Fruit fly (Drosophila melanogaster) whole organism, pupa: ENCODE results near the gene atms.

ENCODE experiments used
- CG10348 ChIP-seq: fragments of 200-800 bp; sonication (Bioruptor generic); IDR thresholded peaks from 2 replicates; pipeline ENCODE4 v1.3.6; 2022; ENCODE audit warnings: missing biosample characterization, missing genetic modification characterization
- CG14655 ChIP-seq: fragments of 200-800 bp; sonication (Bioruptor generic); optimal IDR thresholded peaks from 3 replicates; lab custom pipeline; 2017; ENCODE audit warnings: mild to moderate bottlenecking, missing biosample characterization, missing genetic modification reagents, missing genetic modification characterization
- CG34367 ChIP-seq: fragments of 200-800 bp; sonication (Bioruptor generic); optimal IDR thresholded peaks from 2 replicates; lab custom pipeline; 2018; ENCODE audit warnings: missing biosample characterization, mild to moderate bottlenecking, missing genetic modification characterization
- CG9948 ChIP-seq: fragments of 200-800 bp; sonication (Bioruptor generic); optimal IDR thresholded peaks from 2 replicates; lab custom pipeline; 2018; ENCODE audit warnings: missing biosample characterization, mild to moderate bottlenecking, missing genetic modification characterization, moderate library complexity
- Pif1B ChIP-seq: fragments of 200-800 bp; sonication (Bioruptor generic); optimal IDR thresholded peaks from 3 replicates; lab custom pipeline; 2016; ENCODE audit warnings: missing biosample characterization, missing genetic modification characterization
- gl ChIP-seq: fragments of 200-800 bp; sonication (Bioruptor generic); optimal IDR thresholded peaks from 2 replicates; lab custom pipeline; 2018; ENCODE audit warnings: missing biosample characterization, mild to moderate bottlenecking, missing genetic modification characterization

DNA sequence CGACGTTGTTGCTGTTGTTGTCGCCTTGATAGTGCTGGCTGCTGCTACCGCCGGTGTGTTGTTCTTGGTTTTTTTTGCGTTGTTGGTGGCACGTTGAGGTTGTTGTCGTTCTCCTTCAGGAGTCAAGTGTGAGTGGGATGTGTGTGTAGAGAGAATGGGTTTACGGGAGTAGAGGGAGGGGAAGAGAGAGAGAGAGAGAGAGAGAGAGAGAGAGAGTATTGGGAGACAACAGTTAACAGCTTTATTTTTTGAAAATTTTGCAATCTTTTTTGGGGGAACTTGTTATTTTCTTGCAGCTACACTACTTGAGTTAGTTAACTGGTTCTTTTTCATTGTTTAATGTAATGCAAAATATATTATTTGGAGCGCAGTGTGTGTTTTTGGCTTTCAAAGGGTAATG is 47.8 kb downstream of the atms start:
- TF ChIP-seq CG9948 (tag; lab: Kevin White, UChicago) (no peak), gl (tag; lab: Kevin White, UChicago) (no peak), CG34367 (no peak), CG10348 (GFP tag; lab: Robert Waterston, UW) (no peak), Pif1B (GFP tag; lab: Kevin White, UChicago) (no peak), CG14655 (no peak)
